Worm (Caenorhabditis elegans) whole organism, early embryonic: Measurements from ENCODE around the gene sea-2.

ENCODE experiments used
- B0310.2 ChIP-seq: sonication (generic microtip); optimal IDR thresholded peaks from 2 replicates; lab custom pipeline; 2016; ENCODE audit warnings: mild to moderate bottlenecking, missing genetic modification characterization, missing compliant biosample characterization
- F13C5.2 ChIP-seq: sonication (generic microtip); optimal IDR thresholded peaks from 2 replicates; lab custom pipeline; 2017; ENCODE audit warnings: mild to moderate bottlenecking, missing genetic modification characterization, inconsistent platforms, missing compliant biosample characterization
- aly-1 ChIP-seq: sonication (generic microtip); optimal IDR thresholded peaks from 2 replicates; lab custom pipeline; 2016; ENCODE audit warnings: missing genetic modification characterization, missing compliant biosample characterization
- ama-1 ChIP-seq: fragments of 150-350 bp; optimal IDR thresholded peaks from 2 replicates; lab custom pipeline; 2014
- ceh-13 ChIP-seq: fragments of 200-800 bp; sonication (Bioruptor generic); optimal IDR thresholded peaks from 2 replicates; lab custom pipeline; 2018; ENCODE audit warnings: mild to moderate bottlenecking, missing genetic modification characterization, missing compliant biosample characterization
- ceh-36 ChIP-seq: sonication (generic microtip); optimal IDR thresholded peaks from 2 replicates; lab custom pipeline; 2016; ENCODE audit warnings: missing genetic modification characterization, inconsistent platforms, missing compliant biosample characterization
- ets-7 ChIP-seq: sonication (generic microtip); optimal IDR thresholded peaks from 2 replicates; lab custom pipeline; 2016; ENCODE audit warnings: missing genotype, missing genetic modification characterization, missing compliant biosample characterization
- flt-1 ChIP-seq: fragments of 200-800 bp; sonication (Bioruptor generic); IDR thresholded peaks from 2 replicates; pipeline ENCODE4 v1.3.6; 2022; ENCODE audit warnings: missing genetic modification characterization, missing compliant biosample characterization
- hmbx-1 ChIP-seq: sonication (generic microtip); optimal IDR thresholded peaks from 2 replicates; lab custom pipeline; 2016; ENCODE audit warnings: mild to moderate bottlenecking, missing genetic modification characterization, missing compliant biosample characterization
- hmg-4 ChIP-seq: fragments of 200-800 bp; sonication (Bioruptor generic); optimal IDR thresholded peaks from 2 replicates; lab custom pipeline; 2018; ENCODE audit warnings: mild to moderate bottlenecking, missing genetic modification characterization, missing compliant biosample characterization
- hnd-1 ChIP-seq: sonication (generic microtip); optimal IDR thresholded peaks from 2 replicates; lab custom pipeline; 2016; ENCODE audit warnings: missing genetic modification characterization, missing compliant biosample characterization
- pes-1 ChIP-seq: fragments of 200-800 bp; sonication (Bioruptor generic); IDR thresholded peaks from 2 replicates; pipeline ENCODE4 v1.3.6; 2022; ENCODE audit warnings: missing genetic modification reagents, missing genetic modification characterization, missing compliant biosample characterization
- scrt-1 ChIP-seq: fragments of 200-800 bp; sonication (Bioruptor generic); IDR thresholded peaks from 2 replicates; pipeline ENCODE4 v1.3.6; 2022; ENCODE audit warnings: missing genetic modification characterization, missing compliant biosample characterization
- sea-1 ChIP-seq: fragments of 200-800 bp; sonication (Bioruptor generic); conservative IDR thresholded peaks from 2 replicates; pipeline ENCODE4 v1.3.6; 2022; ENCODE audit warnings: missing genetic modification characterization, missing compliant biosample characterization
- tbx-11 ChIP-seq: fragments of 200-800 bp; sonication (Bioruptor generic); IDR thresholded peaks from 2 replicates; pipeline ENCODE4 v1.3.6; 2022; ENCODE audit warnings: missing genetic modification characterization, missing compliant biosample characterization
- tbx-37 ChIP-seq: fragments of 200-800 bp; sonication (Bioruptor generic); conservative IDR thresholded peaks from 2 replicates; pipeline ENCODE4 v1.3.6; 2022; ENCODE audit warnings: missing genetic modification reagents, missing genetic modification characterization, missing compliant biosample characterization
- tra-4 ChIP-seq: sonication (generic microtip); optimal IDR thresholded peaks from 2 replicates; lab custom pipeline; 2017; ENCODE audit warnings: missing genetic modification characterization, missing compliant biosample characterization

The sea-2 gene

ce11 chrII:3980373-3980772, 30.2 kb downstream of the sea-2 start:
- TF ChIP-seq F13C5.2 (no peak), flt-1 (GFP tag; lab: Robert Waterston, UW) (no peak), ceh-13 (GFP tag; lab: Kevin White, UChicago) (no peak), tbx-37 (GFP tag; lab: Robert Waterston, UW) (no peak), hmg-4 (no peak), B0310.2 (tag; lab: Kevin White, UChicago) (no peak), scrt-1 (GFP tag; lab: Robert Waterston, UW) (no peak), tbx-11 (GFP tag; lab: Robert Waterston, UW) (no peak), ama-1 (lab: Kevin White, UChicago) (no peak)

- no peak for TF ChIP-seq hnd-1 (tag; lab: Kevin White, UChicago)
- TF ChIP-seq tra-4 (tag; lab: Kevin White, UChicago), result no peak
- TF ChIP-seq tbx-37 (GFP tag; lab: Robert Waterston, UW), result no peak
- TF ChIP-seq ceh-36 (tag; lab: Kevin White, UChicago), result no peak
- TF ChIP-seq scrt-1 (GFP tag; lab: Robert Waterston, UW), result no peak
- no peak for TF ChIP-seq F13C5.2
- no peak for TF ChIP-seq flt-1 (GFP tag; lab: Robert Waterston, UW)
- no peak for TF ChIP-seq ceh-13 (GFP tag; lab: Kevin White, UChicago)
- TF ChIP-seq tbx-11 (GFP tag; lab: Robert Waterston, UW), result no peak
- TF ChIP-seq pes-1, result no peak
- TF ChIP-seq ets-7 (tag; lab: Kevin White, UChicago), result no peak
Measured at ce11 chrII:3982313-3982712, 32.1 kb downstream of the sea-2 start, which contains the start of gene lin-31. lin-31 (plus strand) TSS chrII:3982549.

- no peak for TF ChIP-seq aly-1
- no peak for TF ChIP-seq tra-4 (tag; lab: Kevin White, UChicago)
- peak; percentile 88 for TF ChIP-seq ceh-36 (tag; lab: Kevin White, UChicago)
- TF ChIP-seq hmg-4, result no peak
- no peak for TF ChIP-seq ceh-13 (GFP tag; lab: Kevin White, UChicago)
- no peak for TF ChIP-seq F13C5.2
Measured at ce11 chrII:3984242-3984641, 34.1 kb downstream of the sea-2 start.

- TF ChIP-seq ets-7 (tag; lab: Kevin White, UChicago) (no peak), ceh-36 (tag; lab: Kevin White, UChicago) (no peak), flt-1 (GFP tag; lab: Robert Waterston, UW) (no peak), hnd-1 (tag; lab: Kevin White, UChicago) (no peak), hmbx-1 (no peak), tra-4 (tag; lab: Kevin White, UChicago) (no peak), pes-1 (no peak), tbx-37 (GFP tag; lab: Robert Waterston, UW) (no peak), tbx-11 (GFP tag; lab: Robert Waterston, UW) (no peak), hmg-4 (no peak), B0310.2 (tag; lab: Kevin White, UChicago) (no peak), ama-1 (lab: Kevin White, UChicago) (no peak), F13C5.2 (no peak), ceh-13 (GFP tag; lab: Kevin White, UChicago) (no peak), scrt-1 (GFP tag; lab: Robert Waterston, UW) (no peak), aly-1 (no peak), sea-1 (GFP tag; lab: Robert Waterston, UW) (no peak)
Measured at ce11 chrII:3986906-3987305, 36.7 kb downstream of the sea-2 start, which contains the start of gene K10G6.5. K10G6.5 (plus strand) TSS chrII:3987250.

- TF ChIP-seq flt-1 (GFP tag; lab: Robert Waterston, UW), result no peak
- TF ChIP-seq B0310.2 (tag; lab: Kevin White, UChicago), result no peak
- no peak for TF ChIP-seq hmbx-1
- no peak for TF ChIP-seq hnd-1 (tag; lab: Kevin White, UChicago)
- TF ChIP-seq scrt-1 (GFP tag; lab: Robert Waterston, UW), result no peak
- TF ChIP-seq ceh-13 (GFP tag; lab: Kevin White, UChicago), result no peak
- no peak for TF ChIP-seq sea-1 (GFP tag; lab: Robert Waterston, UW)
- TF ChIP-seq tbx-11 (GFP tag; lab: Robert Waterston, UW), result no peak
- TF ChIP-seq tbx-37 (GFP tag; lab: Robert Waterston, UW), result no peak
- no peak for TF ChIP-seq aly-1
- TF ChIP-seq ama-1 (lab: Kevin White, UChicago), result no peak
- no peak for TF ChIP-seq hmg-4
- no peak for TF ChIP-seq F13C5.2
- no peak for TF ChIP-seq ceh-36 (tag; lab: Kevin White, UChicago)
- TF ChIP-seq pes-1, result no peak
- no peak for TF ChIP-seq ets-7 (tag; lab: Kevin White, UChicago)
Measured at ce11 chrII:3989627-3990367, 39.6 kb downstream of the sea-2 start, which contains the start of gene Y14H12A.2. Y14H12A.2 (minus strand) TSS chrII:3989677.

- TF ChIP-seq tbx-11 (GFP tag; lab: Robert Waterston, UW) (no peak), aly-1 (no peak), ets-7 (tag; lab: Kevin White, UChicago) (no peak), F13C5.2 (no peak)
Measured at ce11 chrII:3990706-3991105, 40.5 kb downstream of the sea-2 start.

ce11 chrII:3992029-3992428, 41.9 kb downstream of the sea-2 start:
- no peak for TF ChIP-seq scrt-1 (GFP tag; lab: Robert Waterston, UW)
- no peak for TF ChIP-seq flt-1 (GFP tag; lab: Robert Waterston, UW)
- no peak for TF ChIP-seq B0310.2 (tag; lab: Kevin White, UChicago)
- TF ChIP-seq aly-1, result no peak
